Worm (Caenorhabditis elegans) whole organism, late embryonic: ENCODE results near the gene ifc-1.

Source experiments
- C08G9.2 ChIP-seq: sonication (generic microtip); optimal IDR thresholded peaks from 2 replicates; lab custom pipeline; 2016; ENCODE audit warnings: mild to moderate bottlenecking, missing genetic modification characterization, moderate library complexity, missing compliant biosample characterization
- C38D4.7 ChIP-seq: fragments of 200-800 bp; sonication (Bioruptor generic); optimal IDR thresholded peaks from 2 replicates; lab custom pipeline; 2018; ENCODE audit warnings: mild to moderate bottlenecking, missing genetic modification characterization, moderate library complexity, missing compliant biosample characterization
- K02D7.2 ChIP-seq: sonication (generic microtip); optimal IDR thresholded peaks from 2 replicates; lab custom pipeline; 2017; ENCODE audit warnings: mild to moderate bottlenecking, missing genetic modification characterization, missing compliant biosample characterization
- K09A11.1 ChIP-seq: sonication (generic microtip); optimal IDR thresholded peaks from 2 replicates; lab custom pipeline; 2017; ENCODE audit warnings: antibody characterized with exemption, mild to moderate bottlenecking, missing genetic modification characterization, missing compliant biosample characterization; ENCODE audit not compliant: insufficient read depth
- Y22D7AL.16 ChIP-seq: sonication (generic microtip); optimal IDR thresholded peaks from 2 replicates; lab custom pipeline; 2016; ENCODE audit warnings: missing genetic modification characterization, missing compliant biosample characterization
- ama-1 ChIP-seq: fragments of 150-350 bp; optimal IDR thresholded peaks from 2 replicates; lab custom pipeline; 2014
- ceh-18 ChIP-seq: sonication (generic microtip); optimal IDR thresholded peaks from 2 replicates; lab custom pipeline; 2016; ENCODE audit warnings: missing genetic modification characterization, missing compliant biosample characterization
- ceh-2 ChIP-seq: sonication (generic microtip); optimal IDR thresholded peaks from 2 replicates; lab custom pipeline; 2016; ENCODE audit warnings: missing genotype, missing genetic modification characterization, missing compliant biosample characterization
- ceh-22 ChIP-seq: sonication (generic microtip); optimal IDR thresholded peaks from 2 replicates; lab custom pipeline; 2017; ENCODE audit warnings: missing biosample characterization, missing genetic modification characterization
- ceh-30 ChIP-seq: fragments of 150-350 bp; optimal IDR thresholded peaks from 2 replicates; lab custom pipeline; 2014; ENCODE audit warnings: missing biosample characterization, missing genetic modification characterization
- ceh-31 ChIP-seq: sonication (generic microtip); optimal IDR thresholded peaks from 2 replicates; lab custom pipeline; 2016; ENCODE audit warnings: missing genetic modification characterization, missing compliant biosample characterization
- ceh-48 ChIP-seq: sonication (generic microtip); optimal IDR thresholded peaks from 2 replicates; lab custom pipeline; 2016; ENCODE audit warnings: missing genetic modification characterization, inconsistent platforms, missing compliant biosample characterization
- ceh-6 ChIP-seq: fragments of 200-800 bp; sonication (Bioruptor generic); optimal IDR thresholded peaks from 2 replicates; lab custom pipeline; 2018; ENCODE audit warnings: mild to moderate bottlenecking, missing genetic modification characterization, missing compliant biosample characterization
- ceh-9 ChIP-seq: sonication (generic microtip); optimal IDR thresholded peaks from 2 replicates; lab custom pipeline; 2016; ENCODE audit warnings: mild to moderate bottlenecking, missing genetic modification characterization, inconsistent platforms, missing compliant biosample characterization
- dmd-4 ChIP-seq: sonication (generic microtip); optimal IDR thresholded peaks from 2 replicates; lab custom pipeline; 2016; ENCODE audit warnings: borderline replicate concordance, missing genetic modification characterization, missing compliant biosample characterization
- elt-2 ChIP-seq: sonication (generic microtip); optimal IDR thresholded peaks from 2 replicates; lab custom pipeline; 2016; ENCODE audit warnings: missing genetic modification reagents, missing genetic modification characterization, missing compliant biosample characterization
- elt-4 ChIP-seq: sonication (generic microtip); optimal IDR thresholded peaks from 2 replicates; lab custom pipeline; 2016; ENCODE audit warnings: missing genetic modification characterization, missing compliant biosample characterization
- fax-1 ChIP-seq: sonication (generic microtip); optimal IDR thresholded peaks from 2 replicates; lab custom pipeline; 2016; ENCODE audit warnings: missing genotype, missing genetic modification characterization, missing compliant biosample characterization
- hlh-30 ChIP-seq: sonication (generic microtip); optimal IDR thresholded peaks from 2 replicates; lab custom pipeline; 2017; ENCODE audit warnings: antibody characterized with exemption, missing genetic modification characterization, missing compliant biosample characterization; ENCODE audit not compliant: insufficient read depth
- lim-6 ChIP-seq: sonication (generic microtip); optimal IDR thresholded peaks from 2 replicates; lab custom pipeline; 2016; ENCODE audit warnings: missing genetic modification characterization, missing compliant biosample characterization
- lin-11 ChIP-seq: fragments of 200-800 bp; sonication (Bioruptor generic); optimal IDR thresholded peaks from 2 replicates; lab custom pipeline; 2018; ENCODE audit warnings: mild to moderate bottlenecking, missing genetic modification characterization, missing compliant biosample characterization
- madf-2 ChIP-seq: sonication (generic microtip); optimal IDR thresholded peaks from 2 replicates; lab custom pipeline; 2017; ENCODE audit warnings: missing genetic modification characterization, missing compliant biosample characterization
- mec-3 ChIP-seq: sonication (generic microtip); optimal IDR thresholded peaks from 2 replicates; lab custom pipeline; 2016; ENCODE audit warnings: borderline replicate concordance, missing genetic modification characterization, missing compliant biosample characterization
- nfya-1 ChIP-seq: sonication (generic microtip); optimal IDR thresholded peaks from 2 replicates; lab custom pipeline; 2017; ENCODE audit warnings: missing genetic modification characterization, mild to moderate bottlenecking, missing compliant biosample characterization, antibody characterized with exemption, moderate library complexity
- nhr-11 ChIP-seq: fragments of 150-350 bp; optimal IDR thresholded peaks from 2 replicates; lab custom pipeline; 2014; ENCODE audit warnings: missing biosample characterization, missing genetic modification characterization
- nhr-232 ChIP-seq: sonication (generic microtip); optimal IDR thresholded peaks from 2 replicates; lab custom pipeline; 2016; ENCODE audit warnings: missing genetic modification characterization, missing compliant biosample characterization
- npax-4 ChIP-seq: sonication (generic microtip); optimal IDR thresholded peaks from 2 replicates; lab custom pipeline; 2016; ENCODE audit warnings: missing genetic modification characterization, missing compliant biosample characterization
- pros-1 ChIP-seq: fragments of 150-350 bp; optimal IDR thresholded peaks from 2 replicates; lab custom pipeline; 2014; ENCODE audit warnings: missing biosample characterization, missing genetic modification reagents, missing genetic modification characterization
- ref-2 ChIP-seq: sonication (generic microtip); optimal IDR thresholded peaks from 2 replicates; lab custom pipeline; 2016; ENCODE audit warnings: missing genetic modification characterization, missing compliant biosample characterization
- rnt-1 ChIP-seq: sonication (generic microtip); optimal IDR thresholded peaks from 2 replicates; lab custom pipeline; 2016; ENCODE audit warnings: missing genetic modification characterization, missing compliant biosample characterization
- sdc-2 ChIP-seq: sonication (generic microtip); optimal IDR thresholded peaks from 2 replicates; lab custom pipeline; 2016; ENCODE audit warnings: missing genotype, missing genetic modification characterization, missing compliant biosample characterization
- sox-2 ChIP-seq: fragments of 200-800 bp; sonication (Bioruptor generic); IDR thresholded peaks from 2 replicates; pipeline ENCODE4 v1.3.6; 2022; ENCODE audit warnings: missing genetic modification reagents, missing genetic modification characterization, missing compliant biosample characterization
- sox-4 ChIP-seq: sonication (generic microtip); optimal IDR thresholded peaks from 2 replicates; lab custom pipeline; 2017; ENCODE audit warnings: mild to moderate bottlenecking, missing genetic modification characterization, inconsistent platforms, missing compliant biosample characterization
- tbx-7 ChIP-seq: sonication (generic microtip); optimal IDR thresholded peaks from 2 replicates; lab custom pipeline; 2016; ENCODE audit warnings: missing genotype, missing genetic modification characterization, missing compliant biosample characterization
- unc-3 ChIP-seq, 2 experiments: fragments of 200-800 bp in 1 of 2; sonication (Bioruptor generic) in 1 of 2; sonication (generic microtip) in 1 of 2; conservative IDR thresholded peaks in 1 of 2; optimal IDR thresholded peaks in 1 of 2; 2 replicates each; pipeline versions ENCODE4 v1.3.6 to Lab custom; 2016 to 2022; ENCODE audit warnings: missing compliant biosample characterization in 2 of 2, missing genetic modification characterization in 2 of 2, missing genetic modification reagents in 1 of 2
- unc-55 ChIP-seq: sonication (generic microtip); optimal IDR thresholded peaks from 2 replicates; lab custom pipeline; 2017; ENCODE audit warnings: missing biosample characterization, missing genetic modification reagents, missing genetic modification characterization
- zip-5 ChIP-seq: sonication (generic microtip); optimal IDR thresholded peaks from 2 replicates; lab custom pipeline; 2016; ENCODE audit warnings: missing genetic modification characterization, missing compliant biosample characterization

Gene ifc-1

DNA sequence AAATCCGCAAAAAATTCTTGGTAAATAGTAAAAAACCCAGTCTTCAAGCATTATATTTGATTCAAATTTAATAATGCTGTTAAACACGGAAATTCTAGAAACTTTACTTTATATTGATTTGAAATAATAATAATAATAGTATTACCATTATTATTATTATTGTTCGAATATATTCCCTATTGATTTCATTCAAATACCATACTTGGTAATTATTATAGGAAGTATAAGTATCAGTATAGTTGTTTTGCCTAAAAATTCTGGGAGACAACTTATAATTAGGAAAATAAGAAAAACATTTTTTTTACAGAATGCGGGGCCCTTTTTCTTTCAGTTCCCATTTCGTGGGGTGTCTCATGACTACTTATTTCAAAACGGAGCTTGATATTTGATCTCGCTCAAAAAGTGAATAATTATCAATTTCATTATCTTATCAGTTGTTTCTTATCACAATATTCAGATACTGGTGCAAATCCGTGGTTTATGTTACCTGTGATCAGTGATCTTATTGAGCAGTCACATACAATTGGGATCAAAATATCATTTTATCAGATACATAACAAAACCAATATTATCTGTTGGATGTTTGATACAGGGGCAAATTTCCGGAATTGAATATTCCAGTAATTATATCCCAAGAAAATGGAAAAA, 32.8 kb upstream of the ifc-1 start, which contains the start of gene srj-49:
Gene srj-49, minus strand, starts transcription at position 51 of the 648 bp plus-strand sequence.
- TF ChIP-seq elt-2 (tag; lab: Kevin White, UChicago): peak; percentile 86
- TF ChIP-seq Y22D7AL.16 (tag; lab: Kevin White, UChicago): no peak
- TF ChIP-seq, all 69 proteins: peak for 1

DNA sequence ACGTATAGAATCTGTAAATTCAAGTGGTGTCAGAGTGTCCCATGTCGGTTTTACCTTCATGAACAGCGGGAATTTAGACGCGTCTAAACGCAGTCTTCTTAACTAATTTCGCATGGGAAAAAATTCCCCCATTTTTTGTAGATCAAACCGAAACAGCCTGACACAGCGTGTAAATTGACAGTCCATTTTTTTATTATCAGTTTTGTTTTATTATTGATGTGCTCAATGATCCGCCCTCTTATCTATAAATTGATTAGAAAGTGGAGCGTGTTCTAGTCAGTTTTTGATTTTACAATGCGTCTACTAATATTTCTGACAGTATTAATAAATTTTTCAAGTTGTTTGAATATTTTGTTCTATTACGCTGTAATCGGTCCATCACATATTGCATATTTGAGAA, 32.1 kb upstream of the ifc-1 start, which contains the start of gene ugt-53:
Gene ugt-53, plus strand, starts transcription at position 273 of the 400 bp plus-strand sequence.
- TF ChIP-seq ceh-6 (GFP tag; lab: Kevin White, UChicago) (no peak), fax-1 (tag; lab: Kevin White, UChicago) (no peak), ama-1 (no peak), elt-2 (tag; lab: Kevin White, UChicago) (peak; percentile 6), ceh-2 (no peak), lin-11 (no peak)
- TF ChIP-seq, all 69 proteins: peak for 1

DNA sequence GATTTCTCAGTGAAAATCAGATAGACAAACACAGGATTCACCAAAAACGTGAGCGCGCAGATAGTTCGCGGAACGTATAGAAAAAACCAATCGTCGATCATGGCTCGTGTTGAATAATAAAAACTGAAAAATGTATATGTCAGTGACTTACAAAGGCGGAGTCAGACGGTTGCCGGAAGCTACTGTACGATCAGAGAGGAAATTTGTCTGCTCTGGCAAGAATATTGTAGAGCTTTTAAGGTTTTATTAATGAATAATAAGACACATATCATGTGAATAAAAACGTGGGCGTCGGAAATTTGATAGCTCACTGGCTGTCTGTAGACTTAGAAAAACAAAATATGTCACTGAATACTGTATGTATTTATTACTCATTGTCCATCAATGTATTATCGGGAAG, 25.7 kb upstream of the ifc-1 start, which contains the start of gene srj-57:
Gene srj-57, minus strand, starts transcription at position 101 of the 400 bp plus-strand sequence.
- TF ChIP-seq pros-1 (tag; lab: Kevin White, UChicago): no peak
- TF ChIP-seq nhr-11 (tag; lab: Kevin White, UChicago): no peak
- TF ChIP-seq K02D7.2 (tag; lab: Kevin White, UChicago): no peak
- no peak for TF ChIP-seq dmd-4
- TF ChIP-seq sdc-2: no peak
- no peak for TF ChIP-seq mec-3
- TF ChIP-seq C08G9.2 (tag; lab: Kevin White, UChicago): no peak
- no peak for TF ChIP-seq C38D4.7 (GFP tag; lab: Kevin White, UChicago)
- no peak for TF ChIP-seq nhr-232 (tag; lab: Kevin White, UChicago)
- TF ChIP-seq fax-1 (tag; lab: Kevin White, UChicago): no peak
- TF ChIP-seq ceh-30 (tag; lab: Kevin White, UChicago): no peak
- TF ChIP-seq Y22D7AL.16 (tag; lab: Kevin White, UChicago): no peak
- TF ChIP-seq sox-2 (GFP tag; lab: Robert Waterston, UW): no peak

DNA sequence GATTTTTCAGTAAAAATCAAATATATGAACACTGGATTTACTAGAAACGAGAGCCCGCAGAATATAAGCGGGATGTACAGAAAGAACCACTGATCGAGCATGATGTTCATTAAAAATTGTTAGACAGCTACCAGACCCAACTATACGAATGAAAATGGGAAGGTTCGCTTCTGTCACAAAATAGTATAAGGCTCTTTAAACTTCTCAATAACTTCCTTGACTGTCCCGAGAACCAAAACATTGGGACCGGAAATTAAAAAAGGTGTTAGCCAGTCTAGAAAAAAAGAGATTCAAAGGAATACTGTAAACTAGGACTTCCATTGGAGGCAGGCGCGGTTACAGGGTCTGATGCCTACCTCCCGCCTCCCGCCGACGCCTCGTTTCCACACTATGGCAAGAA, 23.4 kb upstream of the ifc-1 start, which contains the start of gene srj-55:
Gene srj-55, minus strand, starts transcription at position 101 of the 400 bp plus-strand sequence.
- no peak for TF ChIP-seq fax-1 (tag; lab: Kevin White, UChicago)

DNA sequence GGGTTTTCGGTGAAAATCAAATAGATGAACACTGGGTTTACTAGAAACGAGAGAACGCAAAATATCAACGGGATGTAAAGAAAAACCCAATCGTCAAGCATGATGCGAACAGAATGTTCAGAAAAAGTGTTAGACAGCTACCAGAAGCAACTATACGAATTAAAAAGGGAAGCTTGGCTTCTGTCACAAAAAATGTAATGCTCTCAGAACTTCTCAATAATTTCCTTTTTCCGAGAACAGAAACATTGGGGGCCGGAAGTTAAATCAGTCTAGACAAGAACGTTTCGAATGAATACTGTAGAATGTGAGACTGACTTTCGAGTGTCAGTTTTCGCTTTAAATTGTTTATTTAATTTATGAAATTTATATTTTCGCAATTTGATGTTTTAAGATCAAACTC, 21.5 kb upstream of the ifc-1 start, which contains the start of gene srj-54:
Gene srj-54, minus strand, starts transcription at position 101 of the 400 bp plus-strand sequence.
- TF ChIP-seq sox-4 (tag; lab: Kevin White, UChicago) (no peak), nfya-1 (tag; lab: Kevin White, UChicago) (no peak), nhr-11 (tag; lab: Kevin White, UChicago) (no peak), elt-4 (tag; lab: Kevin White, UChicago) (no peak), nhr-232 (tag; lab: Kevin White, UChicago) (no peak), hlh-30 (tag; lab: Kevin White, UChicago) (no peak), ceh-31 (tag; lab: Kevin White, UChicago) (no peak), ref-2 (tag; lab: Kevin White, UChicago) (no peak), dmd-4 (no peak), unc-55 (no peak), ceh-9 (tag; lab: Kevin White, UChicago) (no peak), C08G9.2 (tag; lab: Kevin White, UChicago) (no peak), ama-1 (no peak), ceh-48 (tag; lab: Kevin White, UChicago) (no peak), rnt-1 (tag; lab: Kevin White, UChicago) (no peak), sdc-2 (no peak), Y22D7AL.16 (tag; lab: Kevin White, UChicago) (no peak), lin-11 (no peak)

DNA sequence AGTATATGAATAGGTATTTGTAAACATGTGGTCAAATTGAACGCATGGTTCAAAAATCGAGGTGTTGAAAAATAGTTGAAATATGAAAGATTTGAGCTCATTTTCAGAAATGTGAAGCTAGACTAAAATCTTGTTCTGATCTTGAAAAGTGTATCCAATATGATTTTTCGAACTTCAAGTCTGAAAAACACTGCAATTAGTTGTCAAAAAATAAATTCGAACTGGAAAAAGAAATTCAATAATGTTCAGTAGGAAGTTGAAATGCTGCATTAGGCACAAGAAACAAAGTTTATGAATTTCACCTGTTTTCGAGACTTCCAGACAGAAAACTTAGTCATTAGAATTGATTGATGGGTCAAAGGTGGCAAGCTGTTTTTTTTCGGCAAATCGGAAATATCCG, 19.7 kb upstream of the ifc-1 start, which contains the start of gene srh-270:
Gene srh-270, minus strand, starts transcription at position 101 of the 400 bp plus-strand sequence.
- TF ChIP-seq tbx-7 (tag; lab: Kevin White, UChicago) (no peak), ceh-22 (no peak), ceh-9 (tag; lab: Kevin White, UChicago) (no peak), nhr-11 (tag; lab: Kevin White, UChicago) (no peak), pros-1 (tag; lab: Kevin White, UChicago) (no peak), ceh-18 (tag; lab: Kevin White, UChicago) (no peak), lim-6 (tag; lab: Kevin White, UChicago) (no peak), zip-5 (no peak), dmd-4 (no peak), sdc-2 (no peak), npax-4 (tag; lab: Kevin White, UChicago) (no peak), elt-2 (tag; lab: Kevin White, UChicago) (no peak), madf-2 (tag; lab: Kevin White, UChicago) (no peak), lin-11 (no peak), K09A11.1 (tag; lab: Kevin White, UChicago) (no peak), unc-3 (GFP tag; conservative IDR thresholded peaks at IDR 0.05; lab: Robert Waterston, UW) (no peak), unc-3 (tag; optimal IDR thresholded peaks at IDR 0.05; lab: Kevin White, UChicago) (no peak)
- TF ChIP-seq, all 69 proteins: peak for 0
